Worm (Caenorhabditis elegans) whole organism, L1 larva: ENCODE measurements around the gene ttr-5.

Experiments
- C34B4.2 ChIP-seq: sonication (generic microtip); optimal IDR thresholded peaks from 2 replicates; lab custom pipeline; 2017; ENCODE audit warnings: mild to moderate bottlenecking, missing genetic modification characterization, missing compliant biosample characterization
- Y116A8C.19 ChIP-seq: sonication (generic microtip); optimal IDR thresholded peaks from 2 replicates; lab custom pipeline; 2016; ENCODE audit warnings: missing compliant biosample characterization, missing genetic modification characterization, borderline replicate concordance
- alr-1 ChIP-seq: fragments of 200-800 bp; sonication (Bioruptor generic); optimal IDR thresholded peaks from 2 replicates; lab custom pipeline; 2018; ENCODE audit warnings: borderline replicate concordance, mild to moderate bottlenecking, missing genetic modification characterization, missing compliant biosample characterization
- aly-2 ChIP-seq: fragments of 150-350 bp; optimal IDR thresholded peaks from 2 replicates; lab custom pipeline; 2014; ENCODE audit warnings: missing biosample characterization, missing genetic modification characterization
- ama-1 ChIP-seq: fragments of 150-350 bp; optimal IDR thresholded peaks from 2 replicates; lab custom pipeline; 2014
- ceh-88 ChIP-seq: fragments of 200-800 bp; sonication (Bioruptor generic); IDR thresholded peaks from 2 replicates; pipeline ENCODE4 v1.3.6; 2022; ENCODE audit warnings: missing genetic modification characterization, missing compliant biosample characterization
- ceh-90 ChIP-seq: sonication (generic microtip); optimal IDR thresholded peaks from 2 replicates; lab custom pipeline; 2016; ENCODE audit warnings: missing genetic modification characterization, missing compliant biosample characterization
- ces-1 ChIP-seq: fragments of 150-350 bp; optimal IDR thresholded peaks from 2 replicates; lab custom pipeline; 2014; ENCODE audit warnings: missing biosample characterization, missing genetic modification reagents, missing genetic modification characterization
- efl-3 ChIP-seq: fragments of 200-800 bp; sonication (Bioruptor generic); optimal IDR thresholded peaks from 2 replicates; lab custom pipeline; 2018; ENCODE audit warnings: mild to moderate bottlenecking, missing genetic modification characterization, missing compliant biosample characterization
- egl-27 ChIP-seq, 2 experiments: fragments of 150-350 bp in 1 of 2; sonication (generic microtip); optimal IDR thresholded peaks; 3 replicates each; lab custom pipeline; 2017 to 2018; ENCODE audit warnings: missing biosample characterization in 2 of 2, missing genetic modification characterization in 2 of 2, missing genetic modification reagents in 2 of 2
- elt-2 ChIP-seq: sonication (generic microtip); optimal IDR thresholded peaks from 2 replicates; lab custom pipeline; 2016; ENCODE audit warnings: missing genetic modification characterization, mild to moderate bottlenecking, inconsistent platforms, missing compliant biosample characterization, missing genetic modification reagents
- ets-5 ChIP-seq: fragments of 200-800 bp; sonication (Bioruptor generic); IDR thresholded peaks from 2 replicates; pipeline ENCODE4 v1.3.6; 2022; ENCODE audit warnings: missing genetic modification characterization, missing compliant biosample characterization
- fos-1 ChIP-seq: fragments of 150-350 bp; optimal IDR thresholded peaks from 2 replicates; lab custom pipeline; 2014; ENCODE audit warnings: missing biosample characterization, missing genetic modification characterization
- hpl-2 ChIP-seq: fragments of 150-350 bp; optimal IDR thresholded peaks from 2 replicates; lab custom pipeline; 2014; ENCODE audit warnings: missing biosample characterization, missing genetic modification reagents, missing genetic modification characterization
- isw-1 ChIP-seq: fragments of 200-800 bp; sonication (Bioruptor generic); IDR thresholded peaks from 2 replicates; pipeline ENCODE4 v1.3.6; 2022; ENCODE audit warnings: missing genetic modification characterization, missing compliant biosample characterization
- jun-1 ChIP-seq: fragments of 150-350 bp; optimal IDR thresholded peaks from 2 replicates; lab custom pipeline; 2014; ENCODE audit warnings: missing biosample characterization, missing genetic modification reagents, missing genetic modification characterization
- lin-13 ChIP-seq: fragments of 150-350 bp; optimal IDR thresholded peaks from 2 replicates; lab custom pipeline; 2014; ENCODE audit warnings: missing biosample characterization, missing genetic modification reagents, missing genetic modification characterization
- lin-35 ChIP-seq, 2 experiments: fragments of 150-350 bp; optimal IDR thresholded peaks; 2 replicates each; lab custom pipeline; 2014; ENCODE audit warnings: missing biosample characterization in 2 of 2, missing genetic modification characterization in 2 of 2, missing genetic modification reagents in 2 of 2
- lin-39 ChIP-seq: fragments of 150-350 bp; optimal IDR thresholded peaks from 2 replicates; lab custom pipeline; 2014; ENCODE audit warnings: missing biosample characterization, missing genetic modification reagents, missing genetic modification characterization
- lsy-2 ChIP-seq, 2 experiments: fragments of 150-350 bp; optimal IDR thresholded peaks; 2 replicates each; lab custom pipeline; 2014; ENCODE audit warnings: missing biosample characterization in 2 of 2, missing genetic modification characterization in 2 of 2
- nhr-12 ChIP-seq: sonication (generic microtip); optimal IDR thresholded peaks from 2 replicates; lab custom pipeline; 2017; ENCODE audit warnings: missing biosample characterization, missing genetic modification characterization
- nhr-20 ChIP-seq: sonication (generic microtip); optimal IDR thresholded peaks from 2 replicates; lab custom pipeline; 2016; ENCODE audit warnings: mild to moderate bottlenecking, missing genetic modification characterization, missing compliant biosample characterization
- nhr-77 ChIP-seq: fragments of 150-350 bp; optimal IDR thresholded peaks from 2 replicates; lab custom pipeline; 2014; ENCODE audit warnings: missing biosample characterization, missing genetic modification characterization
- nhr-85 ChIP-seq: sonication (generic microtip); peaks from one replicate; lab custom pipeline; 2016; ENCODE audit warnings: missing genetic modification characterization, inconsistent platforms, missing compliant biosample characterization
- nhr-90 ChIP-seq: sonication (generic microtip); optimal IDR thresholded peaks from 2 replicates; lab custom pipeline; 2016; ENCODE audit warnings: mild to moderate bottlenecking, missing genetic modification characterization, missing compliant biosample characterization; ENCODE audit not compliant: poor library complexity
- pag-3 ChIP-seq: sonication (generic microtip); optimal IDR thresholded peaks from 2 replicates; lab custom pipeline; 2017; ENCODE audit warnings: missing genetic modification characterization, mild to moderate bottlenecking, missing compliant biosample characterization, antibody characterized with exemption, borderline replicate concordance; ENCODE audit not compliant: insufficient read depth
- pax-3 ChIP-seq: fragments of 200-800 bp; sonication (Bioruptor generic); optimal IDR thresholded peaks from 2 replicates; lab custom pipeline; 2018; ENCODE audit warnings: mild to moderate bottlenecking, missing genetic modification characterization, moderate library complexity, missing compliant biosample characterization
- sox-4 ChIP-seq: sonication (generic microtip); optimal IDR thresholded peaks from 2 replicates; lab custom pipeline; 2016; ENCODE audit warnings: missing genetic modification characterization, missing compliant biosample characterization
- sptf-1 ChIP-seq: fragments of 150-350 bp; optimal IDR thresholded peaks from 2 replicates; lab custom pipeline; 2014; ENCODE audit warnings: missing biosample characterization, missing genetic modification characterization
- swsn-7 ChIP-seq: sonication (generic microtip); optimal IDR thresholded peaks from 2 replicates; lab custom pipeline; 2016; ENCODE audit warnings: missing genetic modification characterization, missing compliant biosample characterization
- tlp-1 ChIP-seq: fragments of 150-350 bp; optimal IDR thresholded peaks from 2 replicates; lab custom pipeline; 2014; ENCODE audit warnings: missing biosample characterization, missing genetic modification characterization
- unc-30 ChIP-seq: sonication (generic microtip); optimal IDR thresholded peaks from 2 replicates; lab custom pipeline; 2017; ENCODE audit warnings: missing biosample characterization, missing genetic modification characterization
- unc-62 ChIP-seq: fragments of 150-350 bp; optimal IDR thresholded peaks from 2 replicates; lab custom pipeline; 2014; ENCODE audit warnings: missing biosample characterization, missing genetic modification reagents, missing genetic modification characterization
- xbp-1 ChIP-seq: sonication (generic microtip); optimal IDR thresholded peaks from 2 replicates; lab custom pipeline; 2016; ENCODE audit warnings: missing genetic modification characterization, missing compliant biosample characterization
- ztf-11 ChIP-seq, 2 experiments: sonication (generic microtip); optimal IDR thresholded peaks; 2 replicates each; lab custom pipeline; 2016 to 2017; ENCODE audit warnings: missing genetic modification characterization in 2 of 2, missing biosample characterization in 1 of 2, missing compliant biosample characterization in 1 of 2

The ttr-5 gene

ce11 chrIII:9353814-9354213 is 23.7 kb downstream of the ttr-5 start (continued):
- TF ChIP-seq lin-35 (GFP tag; optimal IDR thresholded peaks at IDR 0.05; lab: Kevin White, UChicago) (peak in 1 of 2 experiments; percentile 18), nhr-12 (tag; lab: Kevin White, UChicago) (no peak), pax-3 (tag; lab: Kevin White, UChicago) (no peak), egl-27 (tag; optimal IDR thresholded peaks at IDR 0.05; lab: Kevin White, UChicago) (no peak), Y116A8C.19 (tag; lab: Kevin White, UChicago) (no peak), lin-39 (tag; lab: Kevin White, UChicago) (no peak), pag-3 (tag; lab: Kevin White, UChicago) (no peak), aly-2 (tag; lab: Kevin White, UChicago) (no peak), efl-3 (GFP tag; lab: Kevin White, UChicago) (no peak), nhr-77 (tag; lab: Kevin White, UChicago) (no peak), tlp-1 (tag; lab: Kevin White, UChicago) (no peak), jun-1 (tag; lab: Kevin White, UChicago) (no peak), fos-1 (tag; lab: Kevin White, UChicago) (no peak), C34B4.2 (tag; lab: Kevin White, UChicago) (no peak), isw-1 (GFP tag; lab: Robert Waterston, UW) (no peak), unc-30 (tag; lab: Kevin White, UChicago) (no peak), ceh-90 (no peak), nhr-90 (tag; lab: Kevin White, UChicago) (no peak), unc-62 (no peak), lin-13 (GFP tag; lab: Kevin White, UChicago) (no peak), elt-2 (no peak)

ce11 chrIII:9355412-9355969 is 25.4 kb downstream of the ttr-5 start, which contains the start of gene chtb-1:
TSS of gene chtb-1 (minus strand) at chrIII:9355462.
- no peak for TF ChIP-seq sptf-1 (tag; lab: Kevin White, UChicago)
- no peak for TF ChIP-seq nhr-20 (tag; lab: Kevin White, UChicago)
- no peak for TF ChIP-seq jun-1 (tag; lab: Kevin White, UChicago)
- no peak for TF ChIP-seq ztf-11 (tag; optimal IDR thresholded peaks at IDR 0.05; lab: Kevin White, UChicago)
- TF ChIP-seq efl-3 (GFP tag; lab: Kevin White, UChicago), result no peak

ce11 chrIII:9359060-9359459 is 28.9 kb downstream of the ttr-5 start, which contains the start of gene K04H4.5:
TSS of gene K04H4.5 (plus strand) at chrIII:9359360.
- TF ChIP-seq xbp-1 (tag; lab: Kevin White, UChicago), result no peak
- no peak for TF ChIP-seq alr-1 (tag; lab: Kevin White, UChicago)
- TF ChIP-seq sox-4 (tag; lab: Kevin White, UChicago), result no peak
- no peak for TF ChIP-seq ces-1 (GFP tag; lab: Kevin White, UChicago)

ce11 chrIII:9361228-9361627 is 31.1 kb downstream of the ttr-5 start, which contains the start of gene flp-25:
TSS of gene flp-25 (plus strand) at chrIII:9361528.
- TF ChIP-seq nhr-85 (tag; lab: Kevin White, UChicago) (no peak), nhr-20 (tag; lab: Kevin White, UChicago) (no peak), ceh-88 (GFP tag; lab: Robert Waterston, UW) (no peak), ets-5 (GFP tag; lab: Robert Waterston, UW) (no peak), unc-62 (no peak), ama-1 (lab: Kevin White, UChicago) (no peak), ces-1 (GFP tag; lab: Kevin White, UChicago) (no peak), swsn-7 (tag; lab: Kevin White, UChicago) (no peak), lsy-2 (tag; optimal IDR thresholded peaks at IDR 0.05; lab: Kevin White, UChicago) (no peak), sox-4 (tag; lab: Kevin White, UChicago) (no peak), nhr-90 (tag; lab: Kevin White, UChicago) (no peak), nhr-12 (tag; lab: Kevin White, UChicago) (no peak), jun-1 (tag; lab: Kevin White, UChicago) (no peak), hpl-2 (GFP tag; lab: Kevin White, UChicago) (no peak)
